Worm (Caenorhabditis elegans): ENCODE measurements around the gene somi-1.
A peak's percentile ranks its signal among the peaks of the same experiment; 100 is the strongest.

somi-1 gene

DNA sequence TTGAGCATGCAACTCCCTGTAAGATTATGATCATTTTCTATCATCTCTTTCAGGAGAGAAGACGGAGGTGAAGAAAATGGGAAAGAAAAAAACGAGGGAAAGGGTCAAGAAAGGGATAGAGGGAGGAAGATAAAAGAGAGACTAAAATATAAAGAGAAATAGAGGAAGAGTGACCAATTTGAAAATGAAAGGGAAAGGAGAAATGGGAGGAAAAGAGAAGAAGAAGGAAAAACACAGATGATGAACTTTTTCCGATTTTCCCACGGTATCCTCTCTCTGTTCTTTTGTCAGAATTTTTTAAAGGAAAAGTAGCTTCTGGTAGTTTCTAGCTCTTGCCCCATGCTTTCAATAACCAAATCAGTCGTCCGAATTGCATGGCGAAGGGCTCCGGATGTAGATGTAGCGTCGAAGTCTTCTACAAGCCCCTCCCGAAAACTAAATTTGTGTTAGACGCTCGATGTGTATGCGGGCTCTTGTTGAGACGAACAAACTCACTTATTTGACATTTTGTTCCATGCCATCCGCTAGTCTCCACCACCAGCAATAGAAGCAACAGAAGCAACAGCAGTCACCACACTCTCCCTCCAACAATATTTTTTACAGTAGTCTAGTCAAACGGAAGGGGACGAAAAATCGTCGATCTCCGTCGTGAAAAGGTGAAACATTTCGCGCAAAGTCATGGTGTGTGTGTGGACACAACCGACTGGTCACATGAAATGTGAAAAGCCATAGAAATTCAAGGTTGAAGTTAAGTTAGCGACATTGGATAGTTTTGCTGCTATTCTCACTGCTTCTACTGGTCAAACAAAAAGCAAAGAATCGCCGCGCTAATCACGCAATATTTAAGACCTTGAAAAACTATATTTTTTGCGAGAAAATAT lies at the start of gene somi-1:
Gene somi-1, minus strand, starts transcription at position 18 of the 881 bp plus-strand sequence.
- TF ChIP-seq ces-1 (GFP tag; optimal IDR thresholded peaks at IDR 0.05) = peak; percentile 97
- peak; percentile 26 for TF ChIP-seq unc-120 (tag; optimal IDR thresholded peaks at IDR 0.05; ENCODE audit: poor library complexity, severe bottlenecking)
- TF ChIP-seq sem-2 (GFP tag; optimal IDR thresholded peaks at IDR 0.05) = no peak
- TF ChIP-seq blmp-1 (tag; optimal IDR thresholded peaks at IDR 0.05) = peak; percentile 88

DNA sequence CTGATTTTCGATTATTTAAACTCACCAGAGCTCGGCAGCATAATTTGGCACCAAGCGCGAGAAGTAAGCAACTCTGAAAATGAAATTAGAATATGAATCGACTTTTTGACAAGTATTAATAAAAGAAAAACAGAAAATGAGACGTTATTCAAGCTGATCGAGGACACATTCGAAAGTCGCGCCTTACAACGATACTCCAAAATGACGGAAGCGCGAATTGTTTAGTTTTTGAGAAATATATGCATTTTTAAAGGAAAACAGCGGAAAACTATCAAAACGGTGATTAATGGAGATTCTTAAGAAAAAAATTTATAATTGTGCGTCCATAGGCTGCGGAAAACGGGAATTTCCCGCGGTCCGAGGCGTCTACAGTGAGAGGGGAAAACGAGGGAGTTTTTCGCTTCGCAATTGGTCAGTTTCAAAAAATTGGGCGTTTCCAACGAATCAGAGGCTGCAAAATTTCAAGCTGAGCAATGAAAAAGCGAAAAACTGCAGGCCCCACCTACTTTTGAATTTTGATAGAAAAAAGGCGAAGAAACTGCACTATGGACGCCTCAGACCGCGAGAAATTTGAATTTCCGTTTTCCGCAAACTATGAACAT lies 46.4 kb upstream of the somi-1 start, which contains the start of gene mes-4:
Gene mes-4, minus strand, starts transcription at position 73 of the 602 bp plus-strand sequence.
- TF ChIP-seq cnd-1 (tag; optimal IDR thresholded peaks at IDR 0.05) (no peak), unc-120 (tag; optimal IDR thresholded peaks at IDR 0.05; ENCODE audit: poor library complexity, severe bottlenecking) (no peak), nhr-76 (tag; optimal IDR thresholded peaks at IDR 0.05) (no peak), nhr-28 (tag; optimal IDR thresholded peaks at IDR 0.05) (no peak), unc-62 (GFP tag; optimal IDR thresholded peaks at IDR 0.05) (no peak)

DNA sequence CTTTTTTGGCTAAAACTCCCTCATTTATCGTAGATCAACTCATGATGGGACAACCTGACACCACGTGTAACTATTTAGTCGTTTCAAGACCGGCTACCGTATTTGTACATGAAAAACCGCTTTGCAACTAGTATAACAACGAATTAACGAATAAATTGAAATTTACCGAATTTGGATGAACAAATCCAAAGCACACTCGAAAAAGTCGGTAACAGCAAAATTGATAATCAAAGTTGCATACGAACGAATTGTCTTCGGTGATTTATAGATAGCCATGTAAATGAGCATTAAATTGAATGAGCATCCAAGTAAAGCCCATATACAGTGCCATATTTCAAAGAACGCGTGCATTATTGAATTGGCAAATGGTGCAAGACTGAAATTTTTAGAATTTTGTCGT lies 41.2 kb upstream of the somi-1 start, which contains the start of gene srd-17:
Gene srd-17, minus strand, starts transcription at position 351 of the 400 bp plus-strand sequence.
- TF ChIP-seq lin-32 (GFP tag; optimal IDR thresholded peaks at IDR 0.05) = no peak
- no peak for TF ChIP-seq unc-120 (tag; optimal IDR thresholded peaks at IDR 0.05; ENCODE audit: poor library complexity, severe bottlenecking)
- no peak for TF ChIP-seq ceh-83 (GFP tag; optimal IDR thresholded peaks at IDR 0.05)
- TF ChIP-seq nhr-12 (tag; optimal IDR thresholded peaks at IDR 0.05) = peak; percentile 37

DNA sequence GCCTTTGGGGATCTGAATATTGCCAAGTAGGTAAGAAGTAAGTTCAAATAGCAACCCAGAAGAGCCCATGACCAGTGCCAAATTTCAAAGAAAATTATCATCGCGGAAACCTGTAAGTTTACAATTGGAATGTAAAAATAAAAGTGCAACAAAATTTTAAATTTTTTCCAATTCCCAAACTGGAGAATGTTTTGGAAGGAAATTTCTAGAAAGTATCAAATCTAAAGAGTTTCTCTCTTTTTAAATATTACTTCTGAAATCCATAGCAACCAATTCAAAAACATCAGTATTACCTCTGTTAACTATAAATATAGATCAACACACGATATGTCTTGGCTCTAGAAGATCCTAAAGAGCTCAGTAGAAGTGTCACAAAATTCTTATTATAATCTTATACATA lies 37.5 kb upstream of the somi-1 start, which contains the start of gene srd-19:
Gene srd-19, minus strand, starts transcription at position 101 of the 400 bp plus-strand sequence.
- TF ChIP-seq lin-13 (tag; optimal IDR thresholded peaks at IDR 0.05) (no peak), ceh-83 (GFP tag; optimal IDR thresholded peaks at IDR 0.05) (no peak), hlh-1 (tag; optimal IDR thresholded peaks at IDR 0.05) (no peak), unc-62 (GFP tag; optimal IDR thresholded peaks at IDR 0.05) (no peak), tbx-8 (GFP tag; optimal IDR thresholded peaks at IDR 0.05) (no peak), snpc-4 (tag; optimal IDR thresholded peaks at IDR 0.05) (no peak), nhr-76 (tag; optimal IDR thresholded peaks at IDR 0.05) (no peak), bed-3 (GFP tag; optimal IDR thresholded peaks at IDR 0.05) (no peak), pha-4 (tag; optimal IDR thresholded peaks at IDR 0.05) (no peak), ces-1 (GFP tag; optimal IDR thresholded peaks at IDR 0.05) (no peak), mep-1 (tag; optimal IDR thresholded peaks at IDR 0.05) (no peak), mab-5 (tag; optimal IDR thresholded peaks at IDR 0.05) (no peak), drap-1 (GFP tag; optimal IDR thresholded peaks at IDR 0.05) (no peak), flh-1 (GFP tag; optimal IDR thresholded peaks at IDR 0.05) (no peak)

DNA sequence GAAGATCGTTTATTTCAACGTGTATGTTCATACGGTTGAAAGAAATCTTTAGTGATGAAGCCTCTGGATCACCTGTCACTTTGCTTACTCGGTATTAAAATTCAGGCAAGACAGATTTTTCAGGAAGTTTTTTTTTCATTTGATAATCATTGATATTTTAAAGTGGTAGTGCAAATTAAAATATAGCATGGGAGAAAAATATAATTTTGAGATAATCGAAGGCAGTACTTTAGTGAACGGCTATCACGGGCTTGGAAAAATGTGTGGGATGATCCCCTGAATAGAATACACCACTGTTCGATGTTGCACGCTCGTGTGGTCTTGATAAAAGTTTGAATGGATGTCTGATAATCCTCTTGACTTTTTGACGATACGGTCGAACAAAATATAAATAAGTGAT lies 36.2 kb upstream of the somi-1 start:
- no peak for TF ChIP-seq flh-1 (GFP tag; optimal IDR thresholded peaks at IDR 0.05)
- no peak for TF ChIP-seq cnd-1 (tag; optimal IDR thresholded peaks at IDR 0.05)
- TF ChIP-seq ceh-39 (tag; optimal IDR thresholded peaks at IDR 0.05) = no peak

DNA sequence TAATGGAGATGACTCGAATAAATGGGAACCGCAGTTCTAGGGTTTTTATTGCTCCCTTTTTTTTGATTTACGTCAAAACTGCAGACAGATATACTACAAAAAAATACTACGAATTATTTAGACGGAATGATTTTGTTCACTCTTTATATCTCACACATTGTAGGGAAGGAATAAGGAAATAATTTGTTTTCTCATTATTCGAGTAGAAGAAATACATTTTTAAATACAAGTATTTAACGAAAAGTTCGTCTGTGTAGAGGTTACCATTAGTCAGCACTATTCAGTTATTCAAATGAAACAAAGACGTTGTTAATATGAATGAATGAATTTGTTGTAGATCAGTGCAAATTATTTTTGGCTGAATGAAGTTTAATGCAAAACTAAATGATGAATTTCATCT lies 35.6 kb upstream of the somi-1 start, which contains the start of gene srd-18:
Gene srd-18, minus strand, starts transcription at position 101 of the 400 bp plus-strand sequence.
- TF ChIP-seq flh-1 (GFP tag; optimal IDR thresholded peaks at IDR 0.05) (no peak), nhr-237 (tag; optimal IDR thresholded peaks at IDR 0.05) (no peak), zip-8 (tag; optimal IDR thresholded peaks at IDR 0.05) (no peak), nhr-28 (tag; optimal IDR thresholded peaks at IDR 0.05) (no peak), nhr-76 (tag; optimal IDR thresholded peaks at IDR 0.05) (no peak), unc-62 (GFP tag; optimal IDR thresholded peaks at IDR 0.05) (no peak), mep-1 (tag; optimal IDR thresholded peaks at IDR 0.05) (no peak), hlh-1 (tag; optimal IDR thresholded peaks at IDR 0.05) (no peak), unc-39 (tag; optimal IDR thresholded peaks at IDR 0.05) (no peak), pha-4 (tag; optimal IDR thresholded peaks at IDR 0.05) (no peak), snpc-4 (tag; optimal IDR thresholded peaks at IDR 0.05) (no peak), M03D4.4 (tag; optimal IDR thresholded peaks at IDR 0.05) (no peak), unc-120 (tag; optimal IDR thresholded peaks at IDR 0.05; ENCODE audit: poor library complexity, severe bottlenecking) (no peak), ham-2 (GFP tag; optimal IDR thresholded peaks at IDR 0.05) (no peak), elt-1 (tag; optimal IDR thresholded peaks at IDR 0.05; ENCODE audit: borderline replicate concordance, insufficient read depth) (no peak), drap-1 (GFP tag; optimal IDR thresholded peaks at IDR 0.05) (no peak), sptf-1 (tag; optimal IDR thresholded peaks at IDR 0.05) (no peak), lin-13 (tag; optimal IDR thresholded peaks at IDR 0.05) (no peak)

All from whole organism, mixed stage, embryonic.